Fruit fly (Drosophila melanogaster): Measurements from ENCODE around the gene in.
A peak's percentile ranks its signal among the peaks of the same experiment; 100 is the strongest.

in gene

dm6 chr3L:20366674-20367372 lies at the start of gene in, which contains the start of gene Toll-9:
Gene in (plus strand): TSS chr3L:20367198.
Gene Toll-9 (minus strand): TSS chr3L:20366724.
- no peak for TF ChIP-seq noc (tag; optimal IDR thresholded peaks at IDR 0.05)

- no peak for TF ChIP-seq noc (tag; optimal IDR thresholded peaks at IDR 0.05)
Observed at dm6 chr3L:20317751-20318150, 49.2 kb upstream of the in start.

dm6 chr3L:20320044-20320443 lies 47.0 kb upstream of the in start:
- TF ChIP-seq noc (tag; optimal IDR thresholded peaks at IDR 0.05) = no peak

dm6 chr3L:20320652-20321051 lies 46.3 kb upstream of the in start, which contains the start of gene Spn77Bb:
Gene Spn77Bb (plus strand): TSS chr3L:20320952.
- no peak for TF ChIP-seq noc (tag; optimal IDR thresholded peaks at IDR 0.05)

- no peak for TF ChIP-seq noc (tag; optimal IDR thresholded peaks at IDR 0.05)
Observed at dm6 chr3L:20342334-20342733, 24.7 kb upstream of the in start, which contains the start of gene Spn77Bc. Gene Spn77Bc (plus strand): TSS chr3L:20342634.

dm6 chr3L:20347762-20348580 lies 19.0 kb upstream of the in start, which contains the start of the genes Rbbp5 and eRF1:
Gene Rbbp5 (minus strand): TSS chr3L:20347942.
Gene eRF1 (plus strand): TSS chr3L:20348355.
- peak; percentile 57 for TF ChIP-seq noc (tag; optimal IDR thresholded peaks at IDR 0.05)

- no peak for TF ChIP-seq noc (tag; optimal IDR thresholded peaks at IDR 0.05)
Observed at dm6 chr3L:20348581-20349093, 18.4 kb upstream of the in start.

- TF ChIP-seq noc (tag; optimal IDR thresholded peaks at IDR 0.05) = no peak
Observed at dm6 chr3L:20349333-20349924, 17.6 kb upstream of the in start.

- no peak for TF ChIP-seq noc (tag; optimal IDR thresholded peaks at IDR 0.05)
Observed at dm6 chr3L:20353149-20353548, 13.8 kb upstream of the in start, which contains the start of gene CG5618. Gene CG5618 (plus strand): TSS chr3L:20353449.

dm6 chr3L:20353726-20354332 lies 13.2 kb upstream of the in start:
- no peak for TF ChIP-seq noc (tag; optimal IDR thresholded peaks at IDR 0.05)

- no peak for TF ChIP-seq noc (tag; optimal IDR thresholded peaks at IDR 0.05)
Observed at dm6 chr3L:20354363-20354762, 12.6 kb upstream of the in start.

- TF ChIP-seq noc (tag; optimal IDR thresholded peaks at IDR 0.05) = no peak
Observed at dm6 chr3L:20354872-20355271, 12.1 kb upstream of the in start.

- no peak for TF ChIP-seq noc (tag; optimal IDR thresholded peaks at IDR 0.05)
Observed at dm6 chr3L:20356613-20357012, 10.4 kb upstream of the in start, which contains the start of gene kin17. Gene kin17 (plus strand): TSS chr3L:20356807.

dm6 chr3L:20358212-20358611 lies 8.8 kb upstream of the in start, which contains the start of gene CG5665:
Gene CG5665 (plus strand): TSS chr3L:20358512.
- no peak for TF ChIP-seq noc (tag; optimal IDR thresholded peaks at IDR 0.05)

- TF ChIP-seq noc (tag; optimal IDR thresholded peaks at IDR 0.05) = no peak
Observed at dm6 chr3L:20361389-20361788, 5.6 kb upstream of the in start, which contains the start of gene Prim2. Gene Prim2 (minus strand): TSS chr3L:20361585.
